Worm (Caenorhabditis elegans): ENCODE results near the gene F19H6.4.
A peak's percentile ranks its signal among the peaks of the same experiment; 100 is the strongest.

F19H6.4 gene

ce11 chrX:12347822-12348221, 17.7 kb upstream of the F19H6.4 start (continued):
- no peak for TF ChIP-seq sox-4 (tag; optimal IDR thresholded peaks at IDR 0.05)
- TF ChIP-seq lin-39 (tag; optimal IDR thresholded peaks at IDR 0.05), result no peak
- TF ChIP-seq aly-2 (tag; optimal IDR thresholded peaks at IDR 0.05), result no peak
- TF ChIP-seq mdl-1 (tag; optimal IDR thresholded peaks at IDR 0.05), result peak in 1 of 2 experiments; percentile 8
- no peak for TF ChIP-seq vab-15 (tag; optimal IDR thresholded peaks at IDR 0.05)
- no peak for TF ChIP-seq ceh-63 (GFP tag; optimal IDR thresholded peaks at IDR 0.05)
- no peak for TF ChIP-seq ztf-11 (tag; optimal IDR thresholded peaks at IDR 0.05)
- no peak for TF ChIP-seq elt-2 (tag; optimal IDR thresholded peaks at IDR 0.05)

- TF ChIP-seq pax-3 (tag; optimal IDR thresholded peaks at IDR 0.05) (no peak), ztf-4 (tag; optimal IDR thresholded peaks at IDR 0.05) (no peak), xbp-1 (tag; optimal IDR thresholded peaks at IDR 0.05) (no peak), C16A3.4 (tag; optimal IDR thresholded peaks at IDR 0.05) (no peak), nhr-20 (tag; optimal IDR thresholded peaks at IDR 0.05) (no peak), snpc-4 (tag; optimal IDR thresholded peaks at IDR 0.05) (no peak), nhr-19 (GFP tag; conservative IDR thresholded peaks at IDR 0.05) (no peak), sox-4 (tag; optimal IDR thresholded peaks at IDR 0.05) (no peak), ama-1 (optimal IDR thresholded peaks at IDR 0.05) (no peak), skn-1 (tag; optimal IDR thresholded peaks at IDR 0.05) (no peak), ztf-11 (tag; optimal IDR thresholded peaks at IDR 0.05) (no peak), ceh-88 (GFP tag; IDR thresholded peaks at IDR 0.05) (no peak), efl-3 (GFP tag; optimal IDR thresholded peaks at IDR 0.05) (no peak), swsn-7 (tag; optimal IDR thresholded peaks at IDR 0.05) (no peak), hlh-4 (tag; optimal IDR thresholded peaks at IDR 0.05) (no peak), nhr-47 (tag; optimal IDR thresholded peaks at IDR 0.05) (no peak), nhr-12 (tag; optimal IDR thresholded peaks at IDR 0.05) (no peak), aly-2 (tag; optimal IDR thresholded peaks at IDR 0.05) (no peak)
These were observed 17.2 kb upstream of the F19H6.4 start, which contains the start of gene F42F12.14 for ce11 chrX:12348329-12348728. TSS of gene F42F12.14 (plus strand) at chrX:12348629.

DNA sequence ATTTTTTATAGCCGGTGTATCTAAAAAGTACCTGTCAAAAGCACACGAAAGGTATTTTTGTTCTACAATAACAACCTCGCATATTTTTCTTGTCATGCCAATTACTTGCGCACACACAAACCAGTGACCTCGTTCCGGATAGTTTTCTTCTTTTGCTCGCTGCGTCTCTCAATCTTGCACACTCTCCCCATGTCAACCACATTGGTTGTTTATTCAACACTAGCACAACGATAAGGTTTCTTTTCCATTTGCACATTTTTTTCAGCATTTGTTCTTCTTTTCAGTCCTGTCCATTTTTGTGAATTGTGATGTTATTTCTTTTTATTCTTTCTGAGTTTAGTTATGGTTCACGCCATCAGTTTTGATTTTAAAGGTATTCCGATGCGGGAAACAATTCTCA, 15.3 kb upstream of the F19H6.4 start, which contains the start of gene F42F12.3:
Gene F42F12.3 (plus strand): TSS at position 372 of the 400 bp plus-strand sequence.
- peak; percentile 28 for TF ChIP-seq lin-14 (GFP tag; optimal IDR thresholded peaks at IDR 0.05)
- TF ChIP-seq sptf-1 (tag; optimal IDR thresholded peaks at IDR 0.05), result no peak

- TF ChIP-seq nhr-85 (tag) (peak; percentile 51), mab-9 (GFP tag; IDR thresholded peaks at IDR 0.05) (no peak)
These were observed 12.6 kb upstream of the F19H6.4 start, which contains the start of gene F42F12.4 for ce11 chrX:12352872-12353271. TSS of gene F42F12.4 (minus strand) at chrX:12352947.

ce11 chrX:12356581-12356980, 8.9 kb upstream of the F19H6.4 start, which contains the start of gene nspc-12:
TSS of gene nspc-12 (minus strand) at chrX:12356681.
- no peak for TF ChIP-seq C34B4.2 (tag; optimal IDR thresholded peaks at IDR 0.05)
- no peak for TF ChIP-seq pag-3 (tag; optimal IDR thresholded peaks at IDR 0.05; ENCODE audit: borderline replicate concordance, insufficient read depth)
- no peak for TF ChIP-seq lin-35 (GFP tag; optimal IDR thresholded peaks at IDR 0.05)
- TF ChIP-seq dsc-1 (tag; optimal IDR thresholded peaks at IDR 0.05), result no peak
- no peak for TF ChIP-seq fkh-10 (GFP tag; optimal IDR thresholded peaks at IDR 0.05)
- no peak for TF ChIP-seq efl-1 (optimal IDR thresholded peaks at IDR 0.05)
- TF ChIP-seq efl-1 (GFP tag; optimal IDR thresholded peaks at IDR 0.05 in 1 of 2), result no peak
- no peak for TF ChIP-seq nhr-85 (tag)
- TF ChIP-seq lsy-2 (tag; optimal IDR thresholded peaks at IDR 0.05), result no peak
- no peak for TF ChIP-seq skn-1 (tag; optimal IDR thresholded peaks at IDR 0.05)
- no peak for TF ChIP-seq sptf-1 (tag; optimal IDR thresholded peaks at IDR 0.05)
